Fruit fly (Drosophila melanogaster): ENCODE measurements around the gene CG14034.

dm6 chr2L:5231437-5231836, 15.1 kb upstream of the CG14034 start:
- TF ChIP-seq Hr78 (GFP tag; optimal IDR thresholded peaks at IDR 0.05), result no peak
- TF ChIP-seq CG32264 (GFP tag; optimal IDR thresholded peaks at IDR 0.05), result peak; percentile 35
- TF ChIP-seq psq (GFP tag; optimal IDR thresholded peaks at IDR 0.05), result peak; percentile 40
- TF ChIP-seq Abd-B (GFP tag; optimal IDR thresholded peaks at IDR 0.05), result no peak
- TF ChIP-seq dmrt93B (GFP tag; optimal IDR thresholded peaks at IDR 0.05), result peak; percentile 6
- peak; percentile 62 for TF ChIP-seq fru (GFP tag; optimal IDR thresholded peaks at IDR 0.05)
- no peak for TF ChIP-seq Hr83 (GFP tag; optimal IDR thresholded peaks at IDR 0.05; ENCODE audit: poor library complexity, severe bottlenecking)
- TF ChIP-seq Sp1 (GFP tag; optimal IDR thresholded peaks at IDR 0.05), result peak; percentile 46
- peak; percentile 46 for TF ChIP-seq h (GFP tag; optimal IDR thresholded peaks at IDR 0.05)
- no peak for TF ChIP-seq Vsx2 (GFP tag; optimal IDR thresholded peaks at IDR 0.05; ENCODE audit: partially characterized antibody)
- no peak for TF ChIP-seq GATAd (GFP tag; optimal IDR thresholded peaks at IDR 0.05)
- peak; percentile 43 for TF ChIP-seq br (GFP tag; optimal IDR thresholded peaks at IDR 0.05)

Measured in whole organism, wandering third instar larva.